Worm (Caenorhabditis elegans) whole organism, young adult: ENCODE data around the gene C32D5.8.

Source experiments
- F10E7.11 ChIP-seq: sonication (generic microtip); optimal IDR thresholded peaks from 2 replicates; lab custom pipeline; 2017; ENCODE audit warnings: mild to moderate bottlenecking, missing genetic modification characterization, moderate library complexity, missing compliant biosample characterization
- F39B2.1 ChIP-seq: fragments of 200-800 bp; sonication (Bioruptor generic); IDR thresholded peaks from 2 replicates; pipeline ENCODE4 v1.3.6; 2022; ENCODE audit warnings: missing genetic modification reagents, missing genetic modification characterization, missing compliant biosample characterization
- F52B5.7 ChIP-seq: sonication (generic microtip); optimal IDR thresholded peaks from 2 replicates; lab custom pipeline; 2016; ENCODE audit warnings: mild to moderate bottlenecking, missing genetic modification characterization, missing compliant biosample characterization
- ama-1 ChIP-seq, 3 experiments: fragments of 150-350 bp in 1 of 3; sonication (generic microtip) in 2 of 3; optimal IDR thresholded peaks; 2 replicates each; lab custom pipeline; 2014 to 2018; ENCODE audit warnings: missing biosample characterization in 2 of 3, missing genetic modification characterization in 2 of 3, missing genetic modification reagents in 2 of 3
- nfya-1 ChIP-seq: sonication (generic microtip); optimal IDR thresholded peaks from 2 replicates; lab custom pipeline; 2017; ENCODE audit warnings: antibody characterized with exemption, missing compliant biosample characterization, missing genetic modification characterization, borderline replicate concordance; ENCODE audit not compliant: insufficient read depth
- tbp1 ChIP-seq: fragments of 200-800 bp; sonication (Bioruptor generic); optimal IDR thresholded peaks from 2 replicates; lab custom pipeline; 2018; ENCODE audit warnings: mild to moderate bottlenecking, missing genetic modification characterization, missing compliant biosample characterization

ce11 chrII:6370110-6370509 is 24.3 kb upstream of the C32D5.8 start:
- TF ChIP-seq F10E7.11 (no peak), tbp1 (GFP tag; lab: Kevin White, UChicago) (peak; percentile 68), F39B2.1 (GFP tag; lab: Robert Waterston, UW) (no peak), ama-1 (optimal IDR thresholded peaks at IDR 0.05; lab: Kevin White, UChicago) (no peak), ama-1 (GFP tag; optimal IDR thresholded peaks at IDR 0.05; lab: Kevin White, UChicago) (no peak), F52B5.7 (tag; lab: Kevin White, UChicago) (no peak), nfya-1 (tag; lab: Kevin White, UChicago) (no peak)
